Worm (Caenorhabditis elegans) whole organism, L4 larva: ENCODE data around the gene glb-16.

Experiments
- D1046.2 ChIP-seq: fragments of 200-800 bp; sonication (Bioruptor generic); IDR thresholded peaks from 2 replicates; pipeline ENCODE4 v1.3.6; 2022; ENCODE audit warnings: missing genetic modification characterization, missing compliant biosample characterization
- F26F4.8 ChIP-seq: fragments of 200-800 bp; sonication (Bioruptor generic); conservative IDR thresholded peaks from 2 replicates; pipeline ENCODE4 v1.3.6; 2022; ENCODE audit warnings: missing genetic modification characterization, missing compliant biosample characterization
- R02D3.7 ChIP-seq: fragments of 150-350 bp; sonication (generic microtip); optimal IDR thresholded peaks from 3 replicates; lab custom pipeline; 2014; ENCODE audit warnings: missing biosample characterization, missing genetic modification characterization
- Y105C5A.15 ChIP-seq: fragments of 200-800 bp; sonication (Bioruptor generic); IDR thresholded peaks from 2 replicates; pipeline ENCODE4 v1.3.6; 2022; ENCODE audit warnings: missing genetic modification characterization, missing compliant biosample characterization
- Y48G9A.11 ChIP-seq: fragments of 200-800 bp; sonication (Bioruptor generic); IDR thresholded peaks from 2 replicates; pipeline ENCODE4 v1.3.6; 2022; ENCODE audit warnings: missing genetic modification reagents, missing genetic modification characterization, missing compliant biosample characterization
- aha-1 ChIP-seq: fragments of 150-350 bp; peaks from one replicate; lab custom pipeline; 2014; ENCODE audit warnings: missing biosample characterization, missing genetic modification characterization
- aly-2 ChIP-seq: sonication (generic microtip); optimal IDR thresholded peaks from 2 replicates; lab custom pipeline; 2018; ENCODE audit warnings: missing biosample characterization, missing genetic modification characterization
- attf-4 ChIP-seq: sonication (generic microtip); optimal IDR thresholded peaks from 3 replicates; lab custom pipeline; 2017; ENCODE audit warnings: missing biosample characterization, missing genetic modification characterization
- ces-1 ChIP-seq: fragments of 150-350 bp; sonication (generic microtip); optimal IDR thresholded peaks from 4 replicates; lab custom pipeline; 2014; ENCODE audit warnings: missing biosample characterization, missing genetic modification reagents, missing genetic modification characterization
- daf-12 ChIP-seq: fragments of 150-350 bp; optimal IDR thresholded peaks from 2 replicates; lab custom pipeline; 2014; ENCODE audit warnings: missing biosample characterization, missing genetic modification reagents, missing genetic modification characterization
- daf-19 ChIP-seq: fragments of 200-800 bp; sonication (Bioruptor generic); conservative IDR thresholded peaks from 2 replicates; pipeline ENCODE4 v1.3.6; 2022; ENCODE audit warnings: missing genetic modification characterization, missing compliant biosample characterization
- dmd-8 ChIP-seq: fragments of 200-800 bp; sonication (Bioruptor generic); IDR thresholded peaks from 2 replicates; pipeline ENCODE4 v1.3.6; 2022; ENCODE audit warnings: missing genetic modification characterization, missing compliant biosample characterization
- dpl-1 ChIP-seq: fragments of 150-350 bp; optimal IDR thresholded peaks from 2 replicates; lab custom pipeline; 2014; ENCODE audit warnings: missing biosample characterization, missing genetic modification reagents, missing genetic modification characterization
- duxl-1 ChIP-seq: sonication (generic microtip); optimal IDR thresholded peaks from 2 replicates; lab custom pipeline; 2016; ENCODE audit warnings: mild to moderate bottlenecking, missing genetic modification characterization, moderate library complexity, missing compliant biosample characterization; ENCODE audit not compliant: poor library complexity
- dve-1 ChIP-seq: sonication (generic microtip); optimal IDR thresholded peaks from 2 replicates; lab custom pipeline; 2017; ENCODE audit warnings: antibody characterized with exemption, mild to moderate bottlenecking, missing genetic modification characterization, missing compliant biosample characterization; ENCODE audit not compliant: insufficient read depth
- egl-27 ChIP-seq: sonication (generic microtip); optimal IDR thresholded peaks from 3 replicates; lab custom pipeline; 2017; ENCODE audit warnings: missing biosample characterization, missing genetic modification reagents, missing genetic modification characterization
- fkh-10 ChIP-seq: fragments of 150-350 bp; optimal IDR thresholded peaks from 2 replicates; lab custom pipeline; 2014; ENCODE audit warnings: missing biosample characterization, missing genetic modification reagents, missing genetic modification characterization
- hif-1 ChIP-seq, 2 experiments: sonication (generic microtip); optimal IDR thresholded peaks; 2 replicates each; lab custom pipeline; 2016 to 2017; ENCODE audit warnings: missing compliant biosample characterization in 2 of 2, missing genetic modification characterization in 2 of 2, missing genetic modification reagents in 2 of 2, missing genotype in 2 of 2, mild to moderate bottlenecking in 1 of 2
- hlh-11 ChIP-seq: fragments of 200-800 bp; sonication (Bioruptor generic); optimal IDR thresholded peaks from 2 replicates; lab custom pipeline; 2018; ENCODE audit warnings: mild to moderate bottlenecking, missing genetic modification characterization, missing compliant biosample characterization
- lin-13 ChIP-seq: fragments of 150-350 bp; optimal IDR thresholded peaks from 2 replicates; lab custom pipeline; 2014; ENCODE audit warnings: missing biosample characterization, missing genetic modification reagents, missing genetic modification characterization
- lin-15B ChIP-seq: fragments of 150-350 bp; sonication (generic microtip); optimal IDR thresholded peaks from 3 replicates; lab custom pipeline; 2014; ENCODE audit warnings: missing biosample characterization, missing genetic modification characterization
- lin-38 ChIP-seq: fragments of 200-800 bp; sonication (Bioruptor generic); IDR thresholded peaks from 2 replicates; pipeline ENCODE4 v1.3.6; 2022; ENCODE audit warnings: missing genetic modification reagents, missing genetic modification characterization, missing compliant biosample characterization
- lsy-2 ChIP-seq, 2 experiments: fragments of 150-350 bp in 1 of 2; sonication (generic microtip) in 1 of 2; optimal IDR thresholded peaks; 2 replicates each; lab custom pipeline; 2014 to 2017; ENCODE audit warnings: missing biosample characterization in 2 of 2, missing genetic modification characterization in 2 of 2
- madf-5 ChIP-seq, 2 experiments: fragments of 200-800 bp; sonication (Bioruptor generic); IDR thresholded peaks; 2 replicates each; pipeline ENCODE4 v1.3.6; 2022; ENCODE audit warnings: missing compliant biosample characterization in 2 of 2, missing genetic modification characterization in 2 of 2
- madf-9 ChIP-seq: fragments of 200-800 bp; sonication (Bioruptor generic); conservative IDR thresholded peaks from 2 replicates; pipeline ENCODE4 v1.3.6; 2022; ENCODE audit warnings: missing genetic modification reagents, missing genetic modification characterization, missing compliant biosample characterization
- mdt-29 ChIP-seq: fragments of 200-800 bp; sonication (Bioruptor generic); IDR thresholded peaks from 2 replicates; pipeline ENCODE4 v1.3.6; 2022; ENCODE audit warnings: missing genetic modification reagents, missing genetic modification characterization, missing compliant biosample characterization
- mes-2 ChIP-seq: sonication (generic microtip); optimal IDR thresholded peaks from 2 replicates; lab custom pipeline; 2016; ENCODE audit warnings: missing genotype, mild to moderate bottlenecking, missing genetic modification characterization, missing compliant biosample characterization; ENCODE audit not compliant: poor library complexity, severe bottlenecking
- nhr-10 ChIP-seq: fragments of 150-350 bp; optimal IDR thresholded peaks from 2 replicates; lab custom pipeline; 2014; ENCODE audit warnings: missing biosample characterization, missing genetic modification characterization
- nhr-102 ChIP-seq: sonication (generic microtip); optimal IDR thresholded peaks from 2 replicates; lab custom pipeline; 2016; ENCODE audit warnings: mild to moderate bottlenecking, missing genetic modification characterization, moderate library complexity, missing compliant biosample characterization
- nhr-11 ChIP-seq: fragments of 150-350 bp; optimal IDR thresholded peaks from 2 replicates; lab custom pipeline; 2014; ENCODE audit warnings: missing biosample characterization, missing genetic modification characterization
- nhr-111 ChIP-seq: fragments of 200-800 bp; sonication (Bioruptor generic); optimal IDR thresholded peaks from 2 replicates; lab custom pipeline; 2018; ENCODE audit warnings: mild to moderate bottlenecking, missing genetic modification characterization, missing compliant biosample characterization
- nhr-25 ChIP-seq: sonication (generic microtip); optimal IDR thresholded peaks from 2 replicates; lab custom pipeline; 2017; ENCODE audit warnings: missing genetic modification characterization, mild to moderate bottlenecking, missing compliant biosample characterization, antibody characterized with exemption, moderate library complexity, borderline replicate concordance; ENCODE audit not compliant: insufficient read depth
- nhr-28 ChIP-seq: fragments of 150-350 bp; optimal IDR thresholded peaks from 2 replicates; lab custom pipeline; 2014; ENCODE audit warnings: missing biosample characterization, missing genetic modification characterization
- nhr-42 ChIP-seq: fragments of 200-800 bp; sonication (Bioruptor generic); IDR thresholded peaks from 2 replicates; pipeline ENCODE4 v1.3.6; 2022; ENCODE audit warnings: missing genetic modification characterization, missing compliant biosample characterization
- nhr-48 ChIP-seq: sonication (generic microtip); optimal IDR thresholded peaks from 2 replicates; lab custom pipeline; 2016; ENCODE audit warnings: mild to moderate bottlenecking, missing genetic modification characterization, missing compliant biosample characterization
- nhr-77 ChIP-seq: fragments of 150-350 bp; optimal IDR thresholded peaks from 2 replicates; lab custom pipeline; 2014; ENCODE audit warnings: missing biosample characterization, missing genetic modification characterization
- pha-4 ChIP-seq, 2 experiments: fragments of 150-350 bp in 1 of 2; fragments of 200-800 bp in 1 of 2; sonication (Bioruptor generic) in 1 of 2; IDR thresholded peaks in 1 of 2; optimal IDR thresholded peaks in 1 of 2; 2 replicates each; pipeline versions ENCODE4 v1.3.6 to Lab custom; 2014 to 2022; ENCODE audit warnings: missing genetic modification characterization in 2 of 2, missing genetic modification reagents in 2 of 2, missing biosample characterization in 1 of 2, missing compliant biosample characterization in 1 of 2
- pqm-1 ChIP-seq: sonication (generic microtip); optimal IDR thresholded peaks from 2 replicates; lab custom pipeline; 2017; ENCODE audit warnings: missing biosample characterization, missing genetic modification characterization
- saeg-2 ChIP-seq: fragments of 200-800 bp; sonication (Bioruptor generic); IDR thresholded peaks from 2 replicates; pipeline ENCODE4 v1.3.6; 2022; ENCODE audit warnings: missing genetic modification reagents, missing genetic modification characterization, missing compliant biosample characterization
- sdz-12 ChIP-seq: fragments of 200-800 bp; sonication (Bioruptor generic); optimal IDR thresholded peaks from 2 replicates; lab custom pipeline; 2018; ENCODE audit warnings: mild to moderate bottlenecking, missing genetic modification characterization, missing compliant biosample characterization
- set-16 ChIP-seq: fragments of 200-800 bp; sonication (Bioruptor generic); IDR thresholded peaks from 2 replicates; pipeline ENCODE4 v1.3.6; 2022; ENCODE audit warnings: missing genetic modification reagents, missing genetic modification characterization, missing compliant biosample characterization
- snpc-1.2 ChIP-seq: fragments of 200-800 bp; sonication (Bioruptor generic); IDR thresholded peaks from 2 replicates; pipeline ENCODE4 v1.3.6; 2022; ENCODE audit warnings: missing genetic modification reagents, missing genetic modification characterization, missing compliant biosample characterization
- snpc-4 ChIP-seq: fragments of 150-350 bp; optimal IDR thresholded peaks from 2 replicates; lab custom pipeline; 2014; ENCODE audit warnings: missing biosample characterization, missing genetic modification characterization
- spr-3 ChIP-seq: fragments of 200-800 bp; sonication (Bioruptor generic); optimal IDR thresholded peaks from 2 replicates; lab custom pipeline; 2018; ENCODE audit warnings: mild to moderate bottlenecking, missing genetic modification characterization, missing compliant biosample characterization
- vab-7 ChIP-seq: fragments of 200-800 bp; sonication (Bioruptor generic); IDR thresholded peaks from 2 replicates; pipeline ENCODE4 v1.3.6; 2022; ENCODE audit warnings: missing genetic modification reagents, missing genetic modification characterization, missing compliant biosample characterization
- zfp-2 ChIP-seq: sonication (generic microtip); optimal IDR thresholded peaks from 2 replicates; lab custom pipeline; 2016; ENCODE audit warnings: mild to moderate bottlenecking, missing genetic modification characterization, missing compliant biosample characterization
- zip-11 ChIP-seq: fragments of 200-800 bp; sonication (Bioruptor generic); IDR thresholded peaks from 2 replicates; pipeline ENCODE4 v1.3.6; 2022; ENCODE audit warnings: missing genetic modification characterization, missing compliant biosample characterization

Gene glb-16

ce11 chrX:7569685-7570518 is 30.0 kb upstream of the glb-16 start, which contains the start of gene apy-1 (continued):
- TF ChIP-seq nhr-48 = peak; percentile 1
- no peak for TF ChIP-seq Y48G9A.11 (GFP tag; lab: Robert Waterston, UW)
- TF ChIP-seq nhr-102 (tag; lab: Kevin White, UChicago) = peak; percentile 32
- TF ChIP-seq spr-3 = no peak
- TF ChIP-seq dpl-1 (GFP tag; lab: Kevin White, UChicago) = peak; percentile 40
- no peak for TF ChIP-seq zfp-2 (tag; lab: Kevin White, UChicago)
- TF ChIP-seq hif-1 (tag; optimal IDR thresholded peaks at IDR 0.05; lab: Kevin White, UChicago) = peak in 1 of 2 experiments; percentile 35
- no peak for TF ChIP-seq daf-12
- no peak for TF ChIP-seq sdz-12
- TF ChIP-seq zip-11 = no peak
- no peak for TF ChIP-seq snpc-1.2 (GFP tag; lab: Robert Waterston, UW)
- TF ChIP-seq Y105C5A.15 = no peak
- no peak for TF ChIP-seq lin-15B (tag; lab: Kevin White, UChicago)
- TF ChIP-seq attf-4 (tag; lab: Kevin White, UChicago) = no peak
- TF ChIP-seq F26F4.8 (GFP tag; lab: Robert Waterston, UW) = no peak
- no peak for TF ChIP-seq set-16
- peak; percentile 100 for TF ChIP-seq nhr-28 (tag; lab: Kevin White, UChicago)
- no peak for TF ChIP-seq lin-13 (GFP tag; lab: Kevin White, UChicago)
- peak; percentile 82 for TF ChIP-seq aha-1 (tag; lab: Kevin White, UChicago)
- TF ChIP-seq aly-2 = no peak
- no peak for TF ChIP-seq pha-4 (GFP tag; IDR thresholded peaks at IDR 0.05; lab: Robert Waterston, UW)
- TF ChIP-seq pha-4 (tag; optimal IDR thresholded peaks at IDR 0.05; lab: Kevin White, UChicago) = no peak
- TF ChIP-seq nhr-25 = no peak
- no peak for TF ChIP-seq nhr-11
- TF ChIP-seq fkh-10 = no peak
- peak; percentile 35 for TF ChIP-seq duxl-1 (tag; lab: Kevin White, UChicago)
- TF ChIP-seq snpc-4 = no peak
- TF ChIP-seq ces-1 = peak; percentile 4
- TF ChIP-seq madf-5 (GFP tag; IDR thresholded peaks at IDR 0.05; lab: Robert Waterston, UW) = no peak
- TF ChIP-seq mdt-29 (GFP tag; lab: Robert Waterston, UW) = no peak
- TF ChIP-seq nhr-111 = no peak
- no peak for TF ChIP-seq D1046.2 (GFP tag; lab: Robert Waterston, UW)
- TF ChIP-seq saeg-2 (GFP tag; lab: Robert Waterston, UW) = no peak
- peak; percentile 16 for TF ChIP-seq dve-1 (tag; lab: Kevin White, UChicago)
- TF ChIP-seq R02D3.7 (tag; lab: Kevin White, UChicago) = no peak
- no peak for TF ChIP-seq madf-9
- no peak for TF ChIP-seq egl-27 (tag; lab: Kevin White, UChicago)
- peak; percentile 13 for TF ChIP-seq nhr-77 (tag; lab: Kevin White, UChicago)
- no peak for TF ChIP-seq dmd-8 (GFP tag; lab: Robert Waterston, UW)
- TF ChIP-seq vab-7 (GFP tag; lab: Robert Waterston, UW) = no peak
- TF ChIP-seq mes-2 = peak; percentile 94
- no peak for TF ChIP-seq nhr-10 (tag; lab: Kevin White, UChicago)
- TF ChIP-seq pqm-1 (tag; lab: Kevin White, UChicago) = peak; percentile 36
- TF ChIP-seq daf-19 (GFP tag; lab: Robert Waterston, UW) = no peak
- TF ChIP-seq lsy-2 (tag; optimal IDR thresholded peaks at IDR 0.05; lab: Kevin White, UChicago) = peak; percentile 2 to 67
- no peak for TF ChIP-seq lin-38 (GFP tag; lab: Robert Waterston, UW)
- no peak for TF ChIP-seq nhr-42 (GFP tag; lab: Robert Waterston, UW)
- peak; percentile 59 for TF ChIP-seq hlh-11 (tag; lab: Kevin White, UChicago)
